Worm (Caenorhabditis elegans) whole organism, L4 larva: ENCODE results near the gene sri-65.
"Not testable (repeated sequence)": the region's sequence is repeated elsewhere in the genome, so short reads cannot be mapped to it uniquely, and the experiment has no call there.

ENCODE experiments used
- D1046.2 ChIP-seq: fragments of 200-800 bp; sonication (Bioruptor generic); IDR thresholded peaks from 2 replicates; pipeline ENCODE4 v1.3.6; 2022; ENCODE audit warnings: missing genetic modification characterization, missing compliant biosample characterization
- F10B5.3 ChIP-seq: sonication (generic microtip); optimal IDR thresholded peaks from 2 replicates; lab custom pipeline; 2016; ENCODE audit warnings: mild to moderate bottlenecking, missing genetic modification characterization, missing compliant biosample characterization
- F26F4.8 ChIP-seq: fragments of 200-800 bp; sonication (Bioruptor generic); conservative IDR thresholded peaks from 2 replicates; pipeline ENCODE4 v1.3.6; 2022; ENCODE audit warnings: missing genetic modification characterization, missing compliant biosample characterization
- ZK337.2 ChIP-seq: fragments of 200-800 bp; sonication (Bioruptor generic); IDR thresholded peaks from 2 replicates; pipeline ENCODE4 v1.3.6; 2022; ENCODE audit warnings: missing genetic modification reagents, missing genetic modification characterization, missing compliant biosample characterization
- ZK546.5 ChIP-seq, 2 experiments: sonication (generic microtip); optimal IDR thresholded peaks; 2 replicates each; lab custom pipeline; 2017; ENCODE audit warnings: missing biosample characterization in 2 of 2, missing genetic modification characterization in 2 of 2
- aha-1 ChIP-seq: fragments of 150-350 bp; peaks from one replicate; lab custom pipeline; 2014; ENCODE audit warnings: missing biosample characterization, missing genetic modification characterization
- ama-1 ChIP-seq: fragments of 150-350 bp; optimal IDR thresholded peaks from 2 replicates; lab custom pipeline; 2014; ENCODE audit warnings: inconsistent platforms, mixed read lengths
- ceh-28 ChIP-seq: fragments of 150-350 bp; optimal IDR thresholded peaks from 2 replicates; lab custom pipeline; 2014; ENCODE audit warnings: missing biosample characterization, missing genetic modification reagents, missing genetic modification characterization
- ceh-82 ChIP-seq: sonication (generic microtip); optimal IDR thresholded peaks from 2 replicates; lab custom pipeline; 2017; ENCODE audit warnings: missing biosample characterization, missing genetic modification characterization
- ctbp-1 ChIP-seq: fragments of 200-800 bp; sonication (Bioruptor generic); IDR thresholded peaks from 2 replicates; pipeline ENCODE4 v1.3.6; 2022; ENCODE audit warnings: missing genetic modification reagents, missing genetic modification characterization, missing compliant biosample characterization
- daf-19 ChIP-seq: fragments of 200-800 bp; sonication (Bioruptor generic); conservative IDR thresholded peaks from 2 replicates; pipeline ENCODE4 v1.3.6; 2022; ENCODE audit warnings: missing genetic modification characterization, missing compliant biosample characterization
- dmd-6 ChIP-seq: fragments of 200-800 bp; sonication (Bioruptor generic); IDR thresholded peaks from 2 replicates; pipeline ENCODE4 v1.3.6; 2022; ENCODE audit warnings: missing genetic modification reagents, missing genetic modification characterization, missing compliant biosample characterization
- dve-1 ChIP-seq: sonication (generic microtip); optimal IDR thresholded peaks from 2 replicates; lab custom pipeline; 2017; ENCODE audit warnings: antibody characterized with exemption, mild to moderate bottlenecking, missing genetic modification characterization, missing compliant biosample characterization; ENCODE audit not compliant: insufficient read depth
- hlh-11 ChIP-seq: fragments of 200-800 bp; sonication (Bioruptor generic); optimal IDR thresholded peaks from 2 replicates; lab custom pipeline; 2018; ENCODE audit warnings: mild to moderate bottlenecking, missing genetic modification characterization, missing compliant biosample characterization
- jun-1 ChIP-seq: fragments of 150-350 bp; optimal IDR thresholded peaks from 2 replicates; lab custom pipeline; 2014; ENCODE audit warnings: missing biosample characterization, missing genetic modification reagents, missing genetic modification characterization
- lin-38 ChIP-seq: fragments of 200-800 bp; sonication (Bioruptor generic); IDR thresholded peaks from 2 replicates; pipeline ENCODE4 v1.3.6; 2022; ENCODE audit warnings: missing genetic modification reagents, missing genetic modification characterization, missing compliant biosample characterization
- madf-5 ChIP-seq, 2 experiments: fragments of 200-800 bp; sonication (Bioruptor generic); IDR thresholded peaks; 2 replicates each; pipeline ENCODE4 v1.3.6; 2022; ENCODE audit warnings: missing compliant biosample characterization in 2 of 2, missing genetic modification characterization in 2 of 2
- madf-9 ChIP-seq: fragments of 200-800 bp; sonication (Bioruptor generic); conservative IDR thresholded peaks from 2 replicates; pipeline ENCODE4 v1.3.6; 2022; ENCODE audit warnings: missing genetic modification reagents, missing genetic modification characterization, missing compliant biosample characterization
- mep-1 ChIP-seq: fragments of 150-350 bp; sonication (generic microtip); optimal IDR thresholded peaks from 3 replicates; lab custom pipeline; 2014; ENCODE audit warnings: missing biosample characterization, missing genetic modification characterization
- mxl-3 ChIP-seq: fragments of 200-800 bp; sonication (Bioruptor generic); optimal IDR thresholded peaks from 2 replicates; lab custom pipeline; 2018; ENCODE audit warnings: mild to moderate bottlenecking, missing genetic modification characterization, missing compliant biosample characterization
- nhr-10 ChIP-seq: fragments of 150-350 bp; optimal IDR thresholded peaks from 2 replicates; lab custom pipeline; 2014; ENCODE audit warnings: missing biosample characterization, missing genetic modification characterization
- nhr-102 ChIP-seq: sonication (generic microtip); optimal IDR thresholded peaks from 2 replicates; lab custom pipeline; 2016; ENCODE audit warnings: mild to moderate bottlenecking, missing genetic modification characterization, moderate library complexity, missing compliant biosample characterization
- nhr-237 ChIP-seq: sonication (generic microtip); optimal IDR thresholded peaks from 2 replicates; lab custom pipeline; 2017; ENCODE audit warnings: missing biosample characterization, missing genetic modification characterization
- nhr-28 ChIP-seq: fragments of 150-350 bp; optimal IDR thresholded peaks from 2 replicates; lab custom pipeline; 2014; ENCODE audit warnings: missing biosample characterization, missing genetic modification characterization
- nhr-77 ChIP-seq: fragments of 150-350 bp; optimal IDR thresholded peaks from 2 replicates; lab custom pipeline; 2014; ENCODE audit warnings: missing biosample characterization, missing genetic modification characterization
- pqm-1 ChIP-seq: sonication (generic microtip); optimal IDR thresholded peaks from 2 replicates; lab custom pipeline; 2017; ENCODE audit warnings: missing biosample characterization, missing genetic modification characterization
- rbr-2 ChIP-seq: sonication (generic microtip); optimal IDR thresholded peaks from 2 replicates; lab custom pipeline; 2016; ENCODE audit warnings: missing genotype, missing genetic modification characterization, missing compliant biosample characterization
- unc-39 ChIP-seq: sonication (generic microtip); optimal IDR thresholded peaks from 2 replicates; lab custom pipeline; 2017; ENCODE audit warnings: missing biosample characterization, missing genetic modification characterization
- unc-62 ChIP-seq, 3 experiments: fragments of 150-350 bp in 1 of 3; sonication (generic microtip); optimal IDR thresholded peaks in 2 of 3; peaks in 1 of 3; 1 replicate in 1 of 3; 2 replicates in 2 of 3; lab custom pipeline; 2014 to 2017; ENCODE audit warnings: missing biosample characterization in 3 of 3, missing genetic modification characterization in 3 of 3, missing genetic modification reagents in 3 of 3, missing genotype in 1 of 3
- vab-7 ChIP-seq: fragments of 200-800 bp; sonication (Bioruptor generic); IDR thresholded peaks from 2 replicates; pipeline ENCODE4 v1.3.6; 2022; ENCODE audit warnings: missing genetic modification reagents, missing genetic modification characterization, missing compliant biosample characterization
- zfp-3 ChIP-seq: fragments of 200-800 bp; sonication (Bioruptor generic); conservative IDR thresholded peaks from 2 replicates; pipeline ENCODE4 v1.3.6; 2022; ENCODE audit warnings: missing genetic modification reagents, missing genetic modification characterization, missing compliant biosample characterization
- ztf-11 ChIP-seq: fragments of 150-350 bp; optimal IDR thresholded peaks from 2 replicates; lab custom pipeline; 2014; ENCODE audit warnings: missing biosample characterization, missing genetic modification characterization

Gene sri-65

DNA sequence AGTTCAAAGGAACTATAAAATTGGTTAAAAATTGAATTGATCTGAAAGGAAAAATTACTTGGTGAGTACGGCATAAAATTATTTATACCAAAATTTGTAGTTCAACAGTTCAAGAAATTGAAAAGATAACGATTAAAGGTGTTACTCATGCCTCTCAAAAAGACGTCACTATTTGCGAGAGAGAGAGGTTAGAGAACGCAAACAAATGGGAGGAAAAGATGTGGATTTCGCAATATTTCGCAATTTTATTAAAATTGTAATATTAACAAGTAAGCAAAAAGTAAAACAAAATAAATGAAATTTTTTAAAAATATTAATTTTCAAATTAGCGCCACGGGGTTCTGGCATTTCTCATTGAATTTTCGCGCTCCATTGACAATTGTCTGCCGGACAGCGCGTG, 7.0 kb upstream of the sri-65 start, which contains the start of gene F13A7.11 (continued):
- TF ChIP-seq unc-62 (GFP tag; optimal IDR thresholded peaks at IDR 0.05 in 1 of 2; lab: Kevin White, UChicago) (no peak), unc-62 (tag; optimal IDR thresholded peaks at IDR 0.05; lab: Kevin White, UChicago) (no peak)

DNA sequence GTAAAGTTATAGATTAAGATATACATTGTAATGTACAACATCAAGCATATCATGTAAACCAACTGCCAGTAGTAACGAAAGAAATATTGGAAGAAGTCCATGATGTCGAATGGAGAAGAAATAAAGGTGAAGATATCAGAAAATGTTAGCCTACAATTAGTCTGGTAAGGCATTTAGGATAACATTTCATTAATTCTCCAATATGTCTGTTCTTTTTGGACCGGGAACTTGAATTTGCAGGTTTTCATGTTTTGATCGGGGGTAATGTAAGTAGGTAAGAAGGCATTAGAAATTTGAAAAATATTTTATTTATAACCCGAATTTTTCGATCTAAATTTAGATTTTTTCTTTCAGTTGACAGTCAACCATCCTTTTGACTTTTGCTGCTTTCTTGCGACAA, 5.6 kb upstream of the sri-65 start, which contains the start of gene srd-63:
TSS of gene srd-63 (minus strand) at position 101 of the 400 bp plus-strand sequence.
- TF ChIP-seq ama-1 (lab: Kevin White, UChicago): no peak
- no peak for TF ChIP-seq vab-7 (GFP tag; lab: Robert Waterston, UW)
- no peak for TF ChIP-seq madf-5 (GFP tag; IDR thresholded peaks at IDR 0.05; lab: Robert Waterston, UW)

DNA sequence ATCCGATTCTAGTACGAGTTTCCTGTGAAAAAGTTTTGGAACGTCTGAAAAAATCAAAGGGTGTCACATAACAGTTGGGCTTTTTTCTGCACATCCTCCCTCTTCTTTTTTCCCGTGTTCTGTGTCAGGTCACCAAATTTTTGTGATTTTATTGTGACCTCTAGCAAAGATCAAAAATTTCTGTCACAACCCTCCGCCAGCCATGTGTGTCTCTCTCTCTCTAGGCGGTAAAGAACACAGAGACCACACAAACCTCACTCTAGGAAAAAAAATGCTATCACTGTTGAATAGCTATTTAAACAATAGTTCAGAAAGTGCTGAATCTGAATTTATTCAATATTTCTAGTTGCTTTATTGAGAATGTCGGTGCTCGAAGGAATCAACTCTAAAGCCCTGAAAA, 2.5 kb upstream of the sri-65 start, which contains the start of gene gst-44:
TSS of gene gst-44 (plus strand) at position 237 of the 400 bp plus-strand sequence.
- TF ChIP-seq nhr-102: peak; percentile 95
- TF ChIP-seq dmd-6 (GFP tag; lab: Robert Waterston, UW): peak; percentile 86
- peak; percentile 45 for TF ChIP-seq hlh-11 (tag; lab: Kevin White, UChicago)
- TF ChIP-seq pqm-1: peak; percentile 31
- TF ChIP-seq nhr-77 (tag; lab: Kevin White, UChicago): peak; percentile 11
- TF ChIP-seq aha-1: no peak
- TF ChIP-seq nhr-28 (tag; lab: Kevin White, UChicago): peak; percentile 88
- no peak for TF ChIP-seq ZK337.2 (GFP tag; lab: Robert Waterston, UW)
- peak; percentile 67 for TF ChIP-seq mxl-3 (GFP tag; lab: Kevin White, UChicago)
- no peak for TF ChIP-seq unc-62 (GFP tag; optimal IDR thresholded peaks at IDR 0.05 in 1 of 2; lab: Kevin White, UChicago)
- no peak for TF ChIP-seq unc-62 (tag; optimal IDR thresholded peaks at IDR 0.05; lab: Kevin White, UChicago)
- TF ChIP-seq madf-9 (GFP tag; lab: Robert Waterston, UW): no peak
- no peak for TF ChIP-seq lin-38

DNA sequence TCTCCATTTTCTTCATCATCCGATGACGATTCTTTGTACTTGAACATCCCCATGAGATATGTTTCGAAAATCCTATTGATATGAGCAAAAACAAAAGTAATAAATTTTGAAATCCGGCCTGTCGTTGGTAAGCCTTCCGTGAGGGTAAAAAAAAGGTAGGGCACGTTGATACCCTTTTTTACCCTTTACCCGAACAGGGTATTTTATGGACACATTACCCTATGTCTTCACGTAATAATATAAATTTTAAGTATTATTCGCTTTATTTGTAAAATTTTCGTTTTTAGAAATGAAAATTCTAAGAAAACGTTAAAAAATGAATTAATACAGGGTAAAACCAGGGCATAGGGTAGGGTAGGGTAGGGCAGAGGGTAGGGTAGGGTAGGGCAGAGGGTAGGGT, 4.4 kb downstream of the sri-65 start, which contains the start of gene F13A7.7:
TSS of gene F13A7.7 (minus strand) at position 101 of the 400 bp plus-strand sequence.
- not testable (repeated sequence) for TF ChIP-seq dve-1 (tag; lab: Kevin White, UChicago); daf-19 (GFP tag; lab: Robert Waterston, UW); nhr-77 (tag; lab: Kevin White, UChicago)
- TF ChIP-seq, all 104 proteins: peak for 0; not testable (repeated sequence) for 104

DNA sequence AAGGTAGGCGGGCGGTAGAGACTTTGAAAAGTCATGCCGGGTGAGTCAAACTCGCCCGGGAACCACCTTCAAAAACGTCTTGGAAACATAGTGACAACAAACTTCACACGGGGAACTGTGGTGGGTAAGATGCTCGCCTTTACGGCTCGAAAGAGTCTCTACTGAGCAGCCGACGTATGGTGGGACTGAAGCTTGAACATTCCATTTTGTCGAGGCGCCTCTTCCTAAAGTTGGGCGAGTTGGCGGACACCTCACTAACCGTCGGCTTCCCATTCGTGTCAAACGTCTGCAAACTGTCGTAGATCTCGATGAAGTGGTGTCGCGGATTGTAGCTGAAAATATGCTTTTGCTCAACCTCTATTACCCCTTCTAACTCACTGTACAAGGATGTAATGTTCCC, 5.2 kb downstream of the sri-65 start:
- TF ChIP-seq aha-1 (peak; percentile 94), F26F4.8 (GFP tag; lab: Robert Waterston, UW) (no peak), mep-1 (tag; lab: Kevin White, UChicago) (no peak)

DNA sequence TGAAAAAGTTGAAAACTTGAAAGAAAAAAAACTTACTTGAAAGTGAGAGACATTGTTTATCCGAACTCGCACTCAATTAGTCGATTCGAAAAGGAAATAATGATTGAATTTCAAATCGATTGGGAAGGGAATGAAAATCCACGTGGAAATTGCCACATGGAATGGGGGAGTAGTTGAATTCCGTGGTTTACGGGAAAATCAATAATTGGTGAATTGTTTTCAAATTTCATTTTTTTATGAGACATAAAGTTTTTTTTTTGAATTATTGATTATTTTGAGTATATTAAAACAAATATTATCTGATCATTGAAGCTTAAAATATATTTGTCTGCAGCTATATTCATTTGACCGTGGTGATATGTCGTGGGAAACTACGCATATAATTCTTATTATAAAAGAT, 10.3 kb downstream of the sri-65 start, which contains the start of gene F13A7.1:
TSS of gene F13A7.1 (minus strand) at position 101 of the 400 bp plus-strand sequence.
- no peak for TF ChIP-seq ceh-28 (tag; lab: Kevin White, UChicago)
- TF ChIP-seq nhr-237 (tag; lab: Kevin White, UChicago): no peak
- TF ChIP-seq ztf-11 (tag; lab: Kevin White, UChicago): no peak
- no peak for TF ChIP-seq F10B5.3 (tag; lab: Kevin White, UChicago)
- no peak for TF ChIP-seq dve-1 (tag; lab: Kevin White, UChicago)
- TF ChIP-seq nhr-10 (tag; lab: Kevin White, UChicago): no peak
- TF ChIP-seq zfp-3 (GFP tag; lab: Robert Waterston, UW): no peak
- TF ChIP-seq ceh-82 (tag; lab: Kevin White, UChicago): no peak
- TF ChIP-seq ZK546.5 (tag; optimal IDR thresholded peaks at IDR 0.05; lab: Kevin White, UChicago): no peak
- TF ChIP-seq jun-1 (tag; lab: Kevin White, UChicago): no peak
- no peak for TF ChIP-seq unc-39 (tag; lab: Kevin White, UChicago)
- no peak for TF ChIP-seq D1046.2 (GFP tag; lab: Robert Waterston, UW)
- TF ChIP-seq ctbp-1 (GFP tag; lab: Robert Waterston, UW): no peak
- no peak for TF ChIP-seq dmd-6 (GFP tag; lab: Robert Waterston, UW)
- no peak for TF ChIP-seq aha-1
- TF ChIP-seq rbr-2 (tag; lab: Kevin White, UChicago): no peak
